Worm (Caenorhabditis elegans): ENCODE results near the gene dis-3.
A peak's percentile ranks its signal among the peaks of the same experiment; 100 is the strongest.

The dis-3 gene

ce11 chrIV:10151439-10151997 lies 54.5 kb downstream of the dis-3 start, which contains the start of gene copg-1:
TSS of gene copg-1 (plus strand) at chrIV:10151947.
- TF ChIP-seq blmp-1 (tag; optimal IDR thresholded peaks at IDR 0.05) = peak; percentile 49
- no peak for TF ChIP-seq ceh-63 (GFP tag; optimal IDR thresholded peaks at IDR 0.05)
- peak; percentile 51 for TF ChIP-seq tbx-2 (tag; optimal IDR thresholded peaks at IDR 0.05)
- TF ChIP-seq snpc-4 (tag; optimal IDR thresholded peaks at IDR 0.05) = peak; percentile 32
- peak; percentile 33 for TF ChIP-seq irx-1 (tag; optimal IDR thresholded peaks at IDR 0.05)
- TF ChIP-seq ets-5 (GFP tag; IDR thresholded peaks at IDR 0.05) = no peak
- TF ChIP-seq efl-1 (optimal IDR thresholded peaks at IDR 0.05) = peak; percentile 56 to 64
- TF ChIP-seq efl-1 (GFP tag; optimal IDR thresholded peaks at IDR 0.05 in 1 of 2) = peak; percentile 69 to 94
- peak; percentile 57 for TF ChIP-seq xbp-1 (tag; optimal IDR thresholded peaks at IDR 0.05)
- TF ChIP-seq elt-3 (tag; optimal IDR thresholded peaks at IDR 0.05) = peak in 2 of 6 experiments; percentile 37 to 62
- no peak for TF ChIP-seq elt-2 (tag; optimal IDR thresholded peaks at IDR 0.05)
- no peak for TF ChIP-seq Y116A8C.19 (tag; optimal IDR thresholded peaks at IDR 0.05; ENCODE audit: borderline replicate concordance)
- no peak for TF ChIP-seq hpl-2 (GFP tag; optimal IDR thresholded peaks at IDR 0.05)
- TF ChIP-seq egl-13 (tag; optimal IDR thresholded peaks at IDR 0.05) = no peak
- TF ChIP-seq tlp-1 (tag; optimal IDR thresholded peaks at IDR 0.05) = no peak
- peak; percentile 73 for TF ChIP-seq lin-14 (GFP tag; optimal IDR thresholded peaks at IDR 0.05)
- TF ChIP-seq snu-23 (GFP tag; optimal IDR thresholded peaks at IDR 0.05) = peak; percentile 66
- peak; percentile 33 for TF ChIP-seq dsc-1 (tag; optimal IDR thresholded peaks at IDR 0.05)
- no peak for TF ChIP-seq zip-4 (GFP tag; optimal IDR thresholded peaks at IDR 0.05)
- TF ChIP-seq ztf-4 (tag; optimal IDR thresholded peaks at IDR 0.05) = peak; percentile 13
- TF ChIP-seq swsn-7 (tag; optimal IDR thresholded peaks at IDR 0.05) = peak; percentile 49
- TF ChIP-seq mep-1 (tag; optimal IDR thresholded peaks at IDR 0.05) = peak; percentile 91
- TF ChIP-seq pag-3 (tag; optimal IDR thresholded peaks at IDR 0.05; ENCODE audit: borderline replicate concordance, insufficient read depth) = no peak
- peak; percentile 91 for TF ChIP-seq F16B12.6 (tag; optimal IDR thresholded peaks at IDR 0.05)
- no peak for TF ChIP-seq fkh-4 (tag; optimal IDR thresholded peaks at IDR 0.05; ENCODE audit: borderline replicate concordance)
- peak; percentile 28 for TF ChIP-seq fkh-8 (tag; optimal IDR thresholded peaks at IDR 0.05)
- peak; percentile 34 for TF ChIP-seq isw-1 (GFP tag; IDR thresholded peaks at IDR 0.05)
- peak; percentile 35 for TF ChIP-seq C16A3.4 (tag; optimal IDR thresholded peaks at IDR 0.05)
- peak; percentile 20; the same call in 1 of the 2 replicates for TF ChIP-seq nhr-19 (GFP tag; conservative IDR thresholded peaks at IDR 0.05)
- TF ChIP-seq grh-1 (GFP tag; IDR thresholded peaks at IDR 0.05) = no peak
- TF ChIP-seq ces-1 (GFP tag; optimal IDR thresholded peaks at IDR 0.05) = no peak
- TF ChIP-seq unc-86 (tag; optimal IDR thresholded peaks at IDR 0.05) = peak; percentile 50
- TF ChIP-seq aly-2 (tag; optimal IDR thresholded peaks at IDR 0.05) = peak; percentile 4
- no peak for TF ChIP-seq nhr-237 (tag; optimal IDR thresholded peaks at IDR 0.05)
- TF ChIP-seq unc-30 (tag; optimal IDR thresholded peaks at IDR 0.05) = no peak
- TF ChIP-seq lin-35 (GFP tag; optimal IDR thresholded peaks at IDR 0.05) = peak; percentile 64 to 74
- no peak for TF ChIP-seq C34B4.2 (tag; optimal IDR thresholded peaks at IDR 0.05)
- TF ChIP-seq lir-3 (tag; optimal IDR thresholded peaks at IDR 0.05; ENCODE audit: poor library complexity) = no peak
- no peak for TF ChIP-seq jun-1 (tag; optimal IDR thresholded peaks at IDR 0.05)
- peak; percentile 5 for TF ChIP-seq nhr-77 (tag; optimal IDR thresholded peaks at IDR 0.05)
- peak in 1 of 2 experiments; percentile 34 for TF ChIP-seq mdl-1 (tag; optimal IDR thresholded peaks at IDR 0.05)
- peak; percentile 48 for TF ChIP-seq skn-1 (tag; optimal IDR thresholded peaks at IDR 0.05)
- peak; percentile 89 to 97 for TF ChIP-seq lsy-2 (tag; optimal IDR thresholded peaks at IDR 0.05)
- no peak for TF ChIP-seq fos-1 (tag; optimal IDR thresholded peaks at IDR 0.05)
- no peak for TF ChIP-seq ceh-90 (tag; optimal IDR thresholded peaks at IDR 0.05)
- TF ChIP-seq nhr-20 (tag; optimal IDR thresholded peaks at IDR 0.05) = peak; percentile 66
- no peak for TF ChIP-seq egl-27 (tag; optimal IDR thresholded peaks at IDR 0.05)
- peak; percentile 37 for TF ChIP-seq rnt-1 (tag; optimal IDR thresholded peaks at IDR 0.05)
- no peak for TF ChIP-seq nhr-28 (tag; optimal IDR thresholded peaks at IDR 0.05)
- TF ChIP-seq nhr-85 (tag) = peak; percentile 48
- peak; percentile 29 for TF ChIP-seq unc-130 (tag; optimal IDR thresholded peaks at IDR 0.05)
- TF ChIP-seq nhr-12 (tag; optimal IDR thresholded peaks at IDR 0.05) = no peak
- TF ChIP-seq sptf-1 (tag; optimal IDR thresholded peaks at IDR 0.05) = no peak
